Worm (Caenorhabditis elegans) whole organism, dauer: Measurements from ENCODE around the gene K08D10.13.
"Not testable (repeated sequence)": the region's sequence is repeated elsewhere in the genome, so short reads cannot be mapped to it uniquely, and the experiment has no call there.

Source experiments
- unc-62 ChIP-seq: sonication (generic microtip); optimal IDR thresholded peaks from 2 replicates; lab custom pipeline; 2017; ENCODE audit warnings: missing biosample characterization, missing genetic modification reagents, missing genetic modification characterization

K08D10.13 gene

DNA sequence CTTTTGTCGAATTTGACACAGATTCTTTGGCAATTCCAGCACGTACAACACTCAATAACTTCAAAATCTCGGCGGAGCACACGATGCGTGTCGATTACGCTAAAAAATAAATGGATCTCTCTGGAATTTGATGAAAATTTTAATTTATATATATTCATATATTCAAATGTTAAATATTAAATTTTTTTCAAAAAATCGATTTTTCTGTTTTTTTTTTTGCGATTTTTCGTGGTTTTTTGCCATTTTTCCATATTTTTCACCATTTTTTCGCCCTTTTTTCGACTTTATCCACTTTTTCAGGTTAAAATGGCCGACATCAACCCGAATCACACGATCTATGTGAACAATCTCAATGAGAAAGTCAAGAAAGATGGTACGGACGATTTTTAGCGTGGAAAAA, 2.4 kb upstream of the K08D10.13 start, which contains the start of gene rnp-3:
Gene rnp-3, plus strand, starts transcription at position 301 of the 400 bp plus-strand sequence.
- TF ChIP-seq unc-62 (GFP tag; lab: Kevin White, UChicago), result no peak

DNA sequence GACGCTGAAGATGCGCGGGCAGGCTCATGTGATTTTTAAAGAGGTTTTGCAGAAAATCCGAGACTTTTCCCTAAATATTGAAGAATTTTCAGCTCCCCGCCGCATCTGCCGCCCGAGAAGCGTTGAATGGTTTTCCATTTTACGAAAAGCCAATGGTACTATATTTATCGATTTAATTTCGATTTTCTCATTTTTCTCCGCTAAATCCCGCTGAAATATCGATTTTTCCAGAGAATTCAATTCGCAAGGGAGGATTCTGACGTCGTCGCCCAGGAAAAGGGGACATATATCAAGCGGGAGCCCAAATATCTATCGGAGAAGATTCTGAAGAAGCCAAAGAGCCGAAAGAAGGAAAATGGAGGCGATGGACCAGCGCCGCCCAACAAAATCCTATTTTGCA, 861 bp upstream of the K08D10.13 start:
- no peak for TF ChIP-seq unc-62 (GFP tag; lab: Kevin White, UChicago)

- no peak for TF ChIP-seq unc-62 (GFP tag; lab: Kevin White, UChicago)
Measured at ce11 chrIV:4167296-4167695, 4.1 kb downstream of the K08D10.13 start.

- no peak for TF ChIP-seq unc-62 (GFP tag; lab: Kevin White, UChicago)
Measured at ce11 chrIV:4164392-4164791, 7.0 kb downstream of the K08D10.13 start, which contains the start of gene scrm-8. TSS of gene scrm-8 (plus strand) at chrIV:4164692.

ce11 chrIV:4162121-4162520, 9.3 kb downstream of the K08D10.13 start, which contains the start of gene scrm-5:
TSS of gene scrm-5 (plus strand) at chrIV:4162421.
- no peak for TF ChIP-seq unc-62 (GFP tag; lab: Kevin White, UChicago)

- no peak for TF ChIP-seq unc-62 (GFP tag; lab: Kevin White, UChicago)
Measured at ce11 chrIV:4154641-4155040, 16.7 kb downstream of the K08D10.13 start, which contains the start of gene K08D10.14. TSS of gene K08D10.14 (plus strand) at chrIV:4154941.

DNA sequence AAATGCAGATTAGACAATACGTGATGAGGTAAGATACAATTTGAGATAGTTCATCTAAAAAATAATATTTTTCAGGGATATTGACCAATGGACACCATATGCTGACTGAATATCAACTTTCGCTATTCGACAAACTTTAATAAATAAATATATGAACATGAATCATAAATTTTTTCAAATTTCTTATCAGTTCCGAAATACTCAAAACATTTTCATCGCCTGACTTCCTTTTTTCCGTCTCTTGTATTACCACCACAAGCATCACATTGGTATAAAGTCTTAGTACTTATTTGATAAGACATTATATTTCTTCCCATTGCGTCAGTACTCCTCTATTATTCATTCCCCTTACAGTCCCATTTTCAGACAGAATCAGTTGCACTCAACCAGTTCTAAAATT, 19.2 kb downstream of the K08D10.13 start, which contains the start of the genes K08D10.10 and R07C12.1:
Gene K08D10.10, plus strand, starts transcription at position 93 of the 400 bp plus-strand sequence.
Gene R07C12.1, plus strand, starts transcription at position 314 of the 400 bp plus-strand sequence.
- no peak for TF ChIP-seq unc-62 (GFP tag; lab: Kevin White, UChicago)

ce11 chrIV:4150138-4150537, 21.2 kb downstream of the K08D10.13 start:
- no peak for TF ChIP-seq unc-62 (GFP tag; lab: Kevin White, UChicago)

DNA sequence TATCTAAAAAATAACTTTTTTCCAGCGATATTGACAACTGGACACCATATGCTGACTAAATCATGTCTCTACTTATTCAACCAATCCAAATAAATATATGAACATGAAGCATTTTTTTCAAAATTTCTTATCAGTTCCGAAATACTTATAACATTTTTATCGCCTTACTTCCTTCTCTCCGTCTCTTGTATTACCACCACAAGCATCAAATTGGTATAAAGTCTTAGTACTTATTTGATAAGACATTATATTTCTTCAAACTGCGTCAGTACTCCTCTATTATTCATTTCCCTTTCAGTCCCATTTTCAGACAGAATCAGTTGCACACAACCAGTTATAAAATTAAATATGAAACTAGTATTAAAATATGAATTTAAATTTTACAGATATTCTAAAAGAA, 23.5 kb downstream of the K08D10.13 start:
- no peak for TF ChIP-seq unc-62 (GFP tag; lab: Kevin White, UChicago)

ce11 chrIV:4144784-4145183, 26.6 kb downstream of the K08D10.13 start, which contains the start of gene R07C12.3:
TSS of gene R07C12.3 (plus strand) at chrIV:4145084.
- no peak for TF ChIP-seq unc-62 (GFP tag; lab: Kevin White, UChicago)

DNA sequence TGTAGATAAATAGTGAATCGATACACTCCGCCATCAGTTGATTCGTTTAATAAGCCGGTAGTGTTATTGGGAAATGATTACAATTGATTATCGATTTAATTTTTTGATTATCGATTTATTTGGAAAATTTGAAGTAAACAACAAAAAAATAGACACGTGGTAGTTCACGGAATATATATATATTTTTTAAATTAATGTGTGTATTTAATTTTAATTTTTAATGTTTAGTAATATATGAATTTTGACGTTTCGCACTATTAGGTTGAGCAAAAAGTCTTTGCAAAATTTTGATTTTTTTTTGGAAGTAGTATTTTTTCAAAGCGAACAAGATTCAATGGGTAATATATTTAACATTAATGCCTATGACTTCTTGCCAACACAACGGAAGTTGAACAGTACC, 28.4 kb downstream of the K08D10.13 start, which contains the start of gene F49F1.12:
Gene F49F1.12, minus strand, starts transcription at position 101 of the 400 bp plus-strand sequence.
- not testable (repeated sequence) for TF ChIP-seq unc-62 (GFP tag; lab: Kevin White, UChicago)

ce11 chrIV:4141311-4141710, 30.1 kb downstream of the K08D10.13 start, which contains the start of gene F49F1.11:
TSS of gene F49F1.11 (minus strand) at chrIV:4141411.
- TF ChIP-seq unc-62 (GFP tag; lab: Kevin White, UChicago), result no peak

DNA sequence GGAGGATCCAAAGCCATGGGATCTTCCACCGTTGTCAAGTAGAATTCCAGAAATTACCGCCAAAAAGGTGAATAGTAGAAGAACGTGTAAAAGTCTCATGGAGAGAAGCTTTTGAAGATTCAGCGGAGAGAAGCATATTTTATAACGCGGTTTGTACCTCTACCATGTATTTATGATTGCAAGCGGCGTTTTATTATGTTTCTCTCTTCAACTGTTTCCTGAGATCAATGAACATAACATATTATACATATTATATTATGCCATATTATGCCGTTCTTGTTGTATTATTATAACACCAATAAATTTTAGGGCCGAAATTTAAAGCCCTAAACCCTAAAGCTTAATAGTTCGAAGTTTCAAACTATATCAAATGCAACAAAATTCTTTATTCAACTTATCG, 31.1 kb downstream of the K08D10.13 start, which contains the start of gene F49F1.18:
Gene F49F1.18, minus strand, starts transcription at position 101 of the 400 bp plus-strand sequence.
- no peak for TF ChIP-seq unc-62 (GFP tag; lab: Kevin White, UChicago)

ce11 chrIV:4139022-4139421, 32.4 kb downstream of the K08D10.13 start, which contains the start of gene F49F1.10:
TSS of gene F49F1.10 (minus strand) at chrIV:4139122.
- TF ChIP-seq unc-62 (GFP tag; lab: Kevin White, UChicago), result no peak

DNA sequence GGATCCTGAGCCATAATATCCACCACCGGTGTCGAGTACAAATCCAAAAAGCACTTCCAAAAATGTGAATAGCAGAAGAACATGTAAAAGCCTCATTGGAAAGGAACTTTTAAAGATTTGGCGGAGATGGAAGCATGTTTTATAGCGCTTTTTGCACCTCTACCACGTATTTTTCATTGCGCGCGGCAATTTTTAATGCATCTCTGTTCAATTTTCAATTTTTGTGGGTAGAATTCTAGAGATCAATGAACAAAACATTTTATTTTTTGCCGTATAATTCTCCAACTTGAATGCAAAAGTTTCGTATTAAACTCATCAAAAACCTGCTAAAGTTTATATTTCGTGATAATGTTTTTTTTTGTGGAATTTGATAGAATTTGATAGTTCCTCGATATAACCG, 33.9 kb downstream of the K08D10.13 start, which contains the start of gene F49F1.9:
Gene F49F1.9, minus strand, starts transcription at position 101 of the 400 bp plus-strand sequence.
- TF ChIP-seq unc-62 (GFP tag; lab: Kevin White, UChicago), result no peak

DNA sequence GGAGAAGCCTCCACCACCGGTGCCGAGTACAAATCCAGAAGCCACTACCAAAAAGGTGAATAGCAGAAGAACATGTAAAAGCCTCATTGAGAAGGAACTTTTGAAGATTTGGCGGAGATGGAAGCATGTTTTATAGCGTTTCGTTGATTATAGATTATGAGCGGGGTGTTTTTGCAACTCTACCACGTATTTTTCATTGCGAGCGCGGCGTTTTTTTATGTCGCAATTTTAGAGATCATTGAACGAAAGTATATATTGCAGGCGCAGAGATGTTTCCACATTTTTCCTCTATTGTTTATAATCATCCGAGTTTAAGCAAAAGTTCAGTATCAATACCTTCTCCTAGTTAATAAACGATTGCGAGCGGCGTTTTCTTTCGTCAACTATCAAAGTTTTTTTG, 35.6 kb downstream of the K08D10.13 start, which contains the start of gene F49F1.17:
Gene F49F1.17, minus strand, starts transcription at position 101 of the 400 bp plus-strand sequence.
- no peak for TF ChIP-seq unc-62 (GFP tag; lab: Kevin White, UChicago)

- not testable (repeated sequence) for TF ChIP-seq unc-62 (GFP tag; lab: Kevin White, UChicago)
Measured at ce11 chrIV:4125657-4126056, 45.7 kb downstream of the K08D10.13 start, which contains the start of gene F49F1.7. TSS of gene F49F1.7 (minus strand) at chrIV:4125757.
